Worm (Caenorhabditis elegans) whole organism, L4 larva: ENCODE measurements around the gene C34B4.4.

Source experiments
- D1046.2 ChIP-seq: fragments of 200-800 bp; sonication (Bioruptor generic); IDR thresholded peaks from 2 replicates; pipeline ENCODE4 v1.3.6; 2022; ENCODE audit warnings: missing genetic modification characterization, missing compliant biosample characterization
- F44E2.7 ChIP-seq: fragments of 200-800 bp; sonication (Bioruptor generic); IDR thresholded peaks from 2 replicates; pipeline ENCODE4 v2.1.2; 2022; ENCODE audit warnings: missing genetic modification characterization, missing compliant biosample characterization
- F49E8.2 ChIP-seq: sonication (generic microtip); optimal IDR thresholded peaks from 2 replicates; lab custom pipeline; 2016; ENCODE audit warnings: missing compliant biosample characterization, mild to moderate bottlenecking, missing genetic modification characterization, borderline replicate concordance
- R02D3.7 ChIP-seq: fragments of 150-350 bp; sonication (generic microtip); optimal IDR thresholded peaks from 3 replicates; lab custom pipeline; 2014; ENCODE audit warnings: missing biosample characterization, missing genetic modification characterization
- T20F7.1 ChIP-seq: fragments of 200-800 bp; sonication (Bioruptor generic); optimal IDR thresholded peaks from 2 replicates; lab custom pipeline; 2018; ENCODE audit warnings: mild to moderate bottlenecking, missing genetic modification characterization, missing compliant biosample characterization
- Y105C5A.15 ChIP-seq: fragments of 200-800 bp; sonication (Bioruptor generic); IDR thresholded peaks from 2 replicates; pipeline ENCODE4 v1.3.6; 2022; ENCODE audit warnings: missing genetic modification characterization, missing compliant biosample characterization
- Y5F2A.4 ChIP-seq: fragments of 200-800 bp; sonication (Bioruptor generic); optimal IDR thresholded peaks from 2 replicates; lab custom pipeline; 2018; ENCODE audit warnings: mild to moderate bottlenecking, missing genetic modification characterization, missing compliant biosample characterization
- ZK546.5 ChIP-seq, 2 experiments: sonication (generic microtip); optimal IDR thresholded peaks; 2 replicates each; lab custom pipeline; 2017; ENCODE audit warnings: missing biosample characterization in 2 of 2, missing genetic modification characterization in 2 of 2
- aly-2 ChIP-seq: sonication (generic microtip); optimal IDR thresholded peaks from 2 replicates; lab custom pipeline; 2018; ENCODE audit warnings: missing biosample characterization, missing genetic modification characterization
- ama-1 ChIP-seq: fragments of 150-350 bp; optimal IDR thresholded peaks from 2 replicates; lab custom pipeline; 2014; ENCODE audit warnings: inconsistent platforms, mixed read lengths
- ceh-20 ChIP-seq: fragments of 200-800 bp; sonication (Bioruptor generic); IDR thresholded peaks from 2 replicates; pipeline ENCODE4 v1.3.6; 2022; ENCODE audit warnings: missing genetic modification reagents, missing genetic modification characterization, missing compliant biosample characterization
- ceh-32 ChIP-seq: sonication (generic microtip); optimal IDR thresholded peaks from 2 replicates; lab custom pipeline; 2016; ENCODE audit warnings: mild to moderate bottlenecking, missing genetic modification characterization, missing compliant biosample characterization; ENCODE audit not compliant: poor library complexity
- ceh-44 ChIP-seq: fragments of 200-800 bp; sonication (Bioruptor generic); IDR thresholded peaks from 2 replicates; pipeline ENCODE4 v1.3.6; 2022; ENCODE audit warnings: missing genetic modification reagents, missing genetic modification characterization, missing compliant biosample characterization
- ces-1 ChIP-seq: fragments of 150-350 bp; sonication (generic microtip); optimal IDR thresholded peaks from 4 replicates; lab custom pipeline; 2014; ENCODE audit warnings: missing biosample characterization, missing genetic modification reagents, missing genetic modification characterization
- ctbp-1 ChIP-seq: fragments of 200-800 bp; sonication (Bioruptor generic); IDR thresholded peaks from 2 replicates; pipeline ENCODE4 v1.3.6; 2022; ENCODE audit warnings: missing genetic modification reagents, missing genetic modification characterization, missing compliant biosample characterization
- daf-12 ChIP-seq: fragments of 150-350 bp; optimal IDR thresholded peaks from 2 replicates; lab custom pipeline; 2014; ENCODE audit warnings: missing biosample characterization, missing genetic modification reagents, missing genetic modification characterization
- dmd-9 ChIP-seq: fragments of 200-800 bp; sonication (Bioruptor generic); IDR thresholded peaks from 2 replicates; pipeline ENCODE4 v1.3.6; 2022; ENCODE audit warnings: missing genetic modification reagents, missing genetic modification characterization, missing compliant biosample characterization
- dpl-1 ChIP-seq: fragments of 150-350 bp; optimal IDR thresholded peaks from 2 replicates; lab custom pipeline; 2014; ENCODE audit warnings: missing biosample characterization, missing genetic modification reagents, missing genetic modification characterization
- duxl-1 ChIP-seq: sonication (generic microtip); optimal IDR thresholded peaks from 2 replicates; lab custom pipeline; 2016; ENCODE audit warnings: mild to moderate bottlenecking, missing genetic modification characterization, moderate library complexity, missing compliant biosample characterization; ENCODE audit not compliant: poor library complexity
- dve-1 ChIP-seq: sonication (generic microtip); optimal IDR thresholded peaks from 2 replicates; lab custom pipeline; 2017; ENCODE audit warnings: antibody characterized with exemption, mild to moderate bottlenecking, missing genetic modification characterization, missing compliant biosample characterization; ENCODE audit not compliant: insufficient read depth
- fos-1 ChIP-seq: fragments of 150-350 bp; optimal IDR thresholded peaks from 2 replicates; lab custom pipeline; 2014; ENCODE audit warnings: missing biosample characterization, missing genetic modification characterization
- hlh-11 ChIP-seq: fragments of 200-800 bp; sonication (Bioruptor generic); optimal IDR thresholded peaks from 2 replicates; lab custom pipeline; 2018; ENCODE audit warnings: mild to moderate bottlenecking, missing genetic modification characterization, missing compliant biosample characterization
- hlh-30 ChIP-seq: sonication (generic microtip); optimal IDR thresholded peaks from 2 replicates; lab custom pipeline; 2017; ENCODE audit warnings: antibody characterized with exemption, mild to moderate bottlenecking, missing genetic modification characterization, missing compliant biosample characterization; ENCODE audit not compliant: insufficient read depth
- lin-13 ChIP-seq: fragments of 150-350 bp; optimal IDR thresholded peaks from 2 replicates; lab custom pipeline; 2014; ENCODE audit warnings: missing biosample characterization, missing genetic modification reagents, missing genetic modification characterization
- lin-15B ChIP-seq: fragments of 150-350 bp; sonication (generic microtip); optimal IDR thresholded peaks from 3 replicates; lab custom pipeline; 2014; ENCODE audit warnings: missing biosample characterization, missing genetic modification characterization
- lin-29 ChIP-seq: fragments of 200-800 bp; sonication (Bioruptor generic); IDR thresholded peaks from 2 replicates; pipeline ENCODE4 v1.3.6; 2022; ENCODE audit warnings: missing genetic modification reagents, missing genetic modification characterization, missing compliant biosample characterization
- lir-3 ChIP-seq: sonication (generic microtip); optimal IDR thresholded peaks from 2 replicates; lab custom pipeline; 2016; ENCODE audit warnings: mild to moderate bottlenecking, missing genetic modification characterization, missing compliant biosample characterization
- lsy-2 ChIP-seq, 2 experiments: fragments of 150-350 bp in 1 of 2; sonication (generic microtip) in 1 of 2; optimal IDR thresholded peaks; 2 replicates each; lab custom pipeline; 2014 to 2017; ENCODE audit warnings: missing biosample characterization in 2 of 2, missing genetic modification characterization in 2 of 2
- madf-5 ChIP-seq, 2 experiments: fragments of 200-800 bp; sonication (Bioruptor generic); IDR thresholded peaks; 2 replicates each; pipeline ENCODE4 v1.3.6; 2022; ENCODE audit warnings: missing compliant biosample characterization in 2 of 2, missing genetic modification characterization in 2 of 2
- mdt-29 ChIP-seq: fragments of 200-800 bp; sonication (Bioruptor generic); IDR thresholded peaks from 2 replicates; pipeline ENCODE4 v1.3.6; 2022; ENCODE audit warnings: missing genetic modification reagents, missing genetic modification characterization, missing compliant biosample characterization
- mes-2 ChIP-seq: sonication (generic microtip); optimal IDR thresholded peaks from 2 replicates; lab custom pipeline; 2016; ENCODE audit warnings: missing genotype, mild to moderate bottlenecking, missing genetic modification characterization, missing compliant biosample characterization; ENCODE audit not compliant: poor library complexity, severe bottlenecking
- mxl-2 ChIP-seq: fragments of 200-800 bp; sonication (Bioruptor generic); conservative IDR thresholded peaks from 2 replicates; pipeline ENCODE4 v1.3.6; 2022; ENCODE audit warnings: missing genetic modification reagents, missing genetic modification characterization, missing compliant biosample characterization
- mxl-3 ChIP-seq: fragments of 200-800 bp; sonication (Bioruptor generic); optimal IDR thresholded peaks from 2 replicates; lab custom pipeline; 2018; ENCODE audit warnings: mild to moderate bottlenecking, missing genetic modification characterization, missing compliant biosample characterization
- nhr-10 ChIP-seq: fragments of 150-350 bp; optimal IDR thresholded peaks from 2 replicates; lab custom pipeline; 2014; ENCODE audit warnings: missing biosample characterization, missing genetic modification characterization
- nhr-11 ChIP-seq: fragments of 150-350 bp; optimal IDR thresholded peaks from 2 replicates; lab custom pipeline; 2014; ENCODE audit warnings: missing biosample characterization, missing genetic modification characterization
- nhr-111 ChIP-seq: fragments of 200-800 bp; sonication (Bioruptor generic); optimal IDR thresholded peaks from 2 replicates; lab custom pipeline; 2018; ENCODE audit warnings: mild to moderate bottlenecking, missing genetic modification characterization, missing compliant biosample characterization
- nhr-237 ChIP-seq: sonication (generic microtip); optimal IDR thresholded peaks from 2 replicates; lab custom pipeline; 2017; ENCODE audit warnings: missing biosample characterization, missing genetic modification characterization
- nhr-28 ChIP-seq: fragments of 150-350 bp; optimal IDR thresholded peaks from 2 replicates; lab custom pipeline; 2014; ENCODE audit warnings: missing biosample characterization, missing genetic modification characterization
- nhr-41 ChIP-seq: fragments of 200-800 bp; sonication (Bioruptor generic); IDR thresholded peaks from 2 replicates; pipeline ENCODE4 v1.3.6; 2022; ENCODE audit warnings: missing genetic modification reagents, missing genetic modification characterization, missing compliant biosample characterization
- nhr-6 ChIP-seq: fragments of 150-350 bp; optimal IDR thresholded peaks from 2 replicates; lab custom pipeline; 2014; ENCODE audit warnings: missing biosample characterization, missing genetic modification characterization
- nhr-77 ChIP-seq: fragments of 150-350 bp; optimal IDR thresholded peaks from 2 replicates; lab custom pipeline; 2014; ENCODE audit warnings: missing biosample characterization, missing genetic modification characterization
- pha-4 ChIP-seq, 2 experiments: fragments of 150-350 bp in 1 of 2; fragments of 200-800 bp in 1 of 2; sonication (Bioruptor generic) in 1 of 2; IDR thresholded peaks in 1 of 2; optimal IDR thresholded peaks in 1 of 2; 2 replicates each; pipeline versions ENCODE4 v1.3.6 to Lab custom; 2014 to 2022; ENCODE audit warnings: missing genetic modification characterization in 2 of 2, missing genetic modification reagents in 2 of 2, missing biosample characterization in 1 of 2, missing compliant biosample characterization in 1 of 2
- php-3 ChIP-seq: fragments of 200-800 bp; sonication (Bioruptor generic); IDR thresholded peaks from 2 replicates; pipeline ENCODE4 v1.3.6; 2022; ENCODE audit warnings: missing genetic modification reagents, missing genetic modification characterization, missing compliant biosample characterization
- skn-1 ChIP-seq: fragments of 150-350 bp; optimal IDR thresholded peaks from 2 replicates; lab custom pipeline; 2014; ENCODE audit warnings: missing biosample characterization, missing genetic modification characterization
- snpc-4 ChIP-seq: fragments of 150-350 bp; optimal IDR thresholded peaks from 2 replicates; lab custom pipeline; 2014; ENCODE audit warnings: missing biosample characterization, missing genetic modification characterization
- spr-3 ChIP-seq: fragments of 200-800 bp; sonication (Bioruptor generic); optimal IDR thresholded peaks from 2 replicates; lab custom pipeline; 2018; ENCODE audit warnings: mild to moderate bottlenecking, missing genetic modification characterization, missing compliant biosample characterization
- tag-97 ChIP-seq: fragments of 200-800 bp; sonication (Bioruptor generic); IDR thresholded peaks from 2 replicates; pipeline ENCODE4 v1.3.6; 2022; ENCODE audit warnings: missing genetic modification characterization, missing compliant biosample characterization
- tra-1 ChIP-seq: fragments of 200-800 bp; sonication (Bioruptor generic); IDR thresholded peaks from 2 replicates; pipeline ENCODE4 v1.3.6; 2022; ENCODE audit warnings: missing genetic modification reagents, missing genetic modification characterization, missing compliant biosample characterization
- unc-39 ChIP-seq: sonication (generic microtip); optimal IDR thresholded peaks from 2 replicates; lab custom pipeline; 2017; ENCODE audit warnings: missing biosample characterization, missing genetic modification characterization
- zfp-2 ChIP-seq: sonication (generic microtip); optimal IDR thresholded peaks from 2 replicates; lab custom pipeline; 2016; ENCODE audit warnings: mild to moderate bottlenecking, missing genetic modification characterization, missing compliant biosample characterization
- ztf-11 ChIP-seq: fragments of 150-350 bp; optimal IDR thresholded peaks from 2 replicates; lab custom pipeline; 2014; ENCODE audit warnings: missing biosample characterization, missing genetic modification characterization

C34B4.4 gene

DNA sequence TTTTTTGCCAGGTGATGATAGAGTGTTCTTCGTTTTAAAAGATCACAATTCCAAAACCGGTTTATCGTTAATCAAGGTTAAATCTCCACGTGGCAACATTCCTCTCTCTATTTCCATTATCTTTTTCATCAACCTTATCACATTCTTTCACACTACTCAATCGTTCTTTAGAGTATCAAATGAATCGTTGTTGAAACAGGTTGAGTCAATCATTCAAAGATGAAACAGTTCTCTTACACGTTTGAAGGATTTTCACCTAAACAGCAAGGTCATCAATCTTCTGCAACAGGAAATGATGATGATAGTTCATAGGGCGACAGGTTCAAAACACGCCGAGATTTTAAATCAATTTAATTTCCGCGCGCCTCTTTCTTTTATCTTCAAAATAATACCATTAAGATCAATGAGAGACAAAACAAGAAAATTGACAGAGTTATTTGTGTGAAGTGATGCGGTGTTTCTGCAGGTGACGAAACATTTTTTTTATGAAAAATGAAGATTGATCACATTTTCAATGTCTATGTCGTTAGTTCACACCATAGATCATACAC lies 8.9 kb upstream of the C34B4.4 start (continued):
- TF ChIP-seq spr-3 (GFP tag; lab: Kevin White, UChicago) (no peak), ces-1 (no peak), mdt-29 (GFP tag; lab: Robert Waterston, UW) (no peak), unc-39 (tag; lab: Kevin White, UChicago) (no peak), lsy-2 (tag; optimal IDR thresholded peaks at IDR 0.05; lab: Kevin White, UChicago) (peak; percentile 47 to 51), pha-4 (GFP tag; IDR thresholded peaks at IDR 0.05; lab: Robert Waterston, UW) (no peak), pha-4 (tag; optimal IDR thresholded peaks at IDR 0.05; lab: Kevin White, UChicago) (no peak), D1046.2 (no peak), tra-1 (peak; percentile 74), duxl-1 (tag; lab: Kevin White, UChicago) (no peak), mxl-2 (GFP tag; lab: Robert Waterston, UW) (no peak), skn-1 (no peak), Y105C5A.15 (GFP tag; lab: Robert Waterston, UW) (no peak), madf-5 (GFP tag; IDR thresholded peaks at IDR 0.05; lab: Robert Waterston, UW) (no peak), nhr-111 (no peak), mxl-3 (GFP tag; lab: Kevin White, UChicago) (peak; percentile 91), ceh-44 (no peak), nhr-41 (GFP tag; lab: Robert Waterston, UW) (no peak), nhr-77 (tag; lab: Kevin White, UChicago) (peak; percentile 55), zfp-2 (tag; lab: Kevin White, UChicago) (no peak), dmd-9 (GFP tag; lab: Robert Waterston, UW) (no peak), ztf-11 (tag; lab: Kevin White, UChicago) (no peak), ceh-20 (GFP tag; lab: Robert Waterston, UW) (no peak; the same call in none of the 2 replicates), hlh-30 (tag; lab: Kevin White, UChicago) (peak; percentile 75), nhr-10 (tag; lab: Kevin White, UChicago) (peak; percentile 31), lin-29 (no peak), fos-1 (tag; lab: Kevin White, UChicago) (no peak), snpc-4 (tag; lab: Kevin White, UChicago) (no peak), nhr-28 (peak; percentile 81), ctbp-1 (GFP tag; lab: Robert Waterston, UW) (no peak), daf-12 (tag; lab: Kevin White, UChicago) (no peak), ceh-32 (no peak), nhr-237 (tag; lab: Kevin White, UChicago) (no peak), hlh-11 (tag; lab: Kevin White, UChicago) (peak; percentile 90), lin-13 (GFP tag; lab: Kevin White, UChicago) (peak; percentile 16), nhr-11 (tag; lab: Kevin White, UChicago) (peak; percentile 41), lir-3 (tag; lab: Kevin White, UChicago) (no peak), Y5F2A.4 (GFP tag; lab: Kevin White, UChicago) (no peak), lin-15B (tag; lab: Kevin White, UChicago) (no peak), T20F7.1 (peak; percentile 20), php-3 (GFP tag; lab: Robert Waterston, UW) (no peak), ZK546.5 (tag; optimal IDR thresholded peaks at IDR 0.05; lab: Kevin White, UChicago) (no peak), mes-2 (tag; lab: Kevin White, UChicago) (no peak), dpl-1 (GFP tag; lab: Kevin White, UChicago) (peak; percentile 27), R02D3.7 (tag; lab: Kevin White, UChicago) (no peak), nhr-6 (tag; lab: Kevin White, UChicago) (peak; percentile 57), aly-2 (no peak), ama-1 (lab: Kevin White, UChicago) (no peak), F44E2.7 (GFP tag; lab: Robert Waterston, UW) (no peak), F49E8.2 (tag; lab: Kevin White, UChicago) (no peak), tag-97 (no peak), dve-1 (tag; lab: Kevin White, UChicago) (peak; percentile 94)
